Fruit fly (Drosophila melanogaster): Measurements from ENCODE around the gene CG13078.
A peak's percentile ranks its signal among the peaks of the same experiment; 100 is the strongest.

CG13078 gene

DNA sequence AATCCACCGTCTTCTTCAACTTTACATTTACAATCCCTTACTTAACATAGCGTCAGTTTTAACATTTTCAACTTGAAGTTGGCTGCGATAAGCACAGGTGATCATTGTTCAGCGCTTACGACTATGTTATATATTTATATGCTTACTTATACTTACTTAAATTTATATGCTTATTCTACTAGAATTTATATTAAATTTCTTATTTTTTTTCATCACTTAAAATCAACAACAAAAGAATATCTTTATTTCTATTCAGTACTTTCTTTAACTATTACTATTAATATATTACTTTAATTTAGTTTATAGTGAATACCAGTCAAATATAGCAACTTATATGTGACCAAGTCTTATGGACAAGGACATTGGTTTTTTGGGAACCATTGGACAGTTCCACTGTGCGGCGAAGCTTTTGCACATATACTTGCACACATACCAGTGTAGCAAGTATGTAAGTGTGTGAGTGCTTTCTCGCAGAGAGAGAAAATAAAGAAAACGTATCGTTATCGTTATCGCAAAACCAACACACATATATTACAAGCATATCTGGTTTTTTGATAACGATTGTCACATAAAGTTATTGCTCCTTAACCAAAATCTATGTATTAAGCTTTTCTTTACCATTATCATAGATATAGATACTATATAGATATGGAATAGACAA is 46.4 kb upstream of the CG13078 start, which contains the start of gene Hasp (continued):
- TF ChIP-seq cato (GFP tag; optimal IDR thresholded peaks at IDR 0.05; ENCODE audit: borderline replicate concordance) (no peak), HLHmδ (GFP tag; optimal IDR thresholded peaks at IDR 0.05) (no peak), Fer2 (tag; optimal IDR thresholded peaks at IDR 0.05) (no peak), klu (GFP tag; IDR thresholded peaks at IDR 0.05) (no peak), gt (GFP tag; IDR thresholded peaks at IDR 0.05) (no peak), CrebB (tag; optimal IDR thresholded peaks at IDR 0.05) (no peak), fu2 (GFP tag; optimal IDR thresholded peaks at IDR 0.05) (no peak), dmrt11E (tag; optimal IDR thresholded peaks at IDR 0.05) (no peak), otp (GFP tag; IDR thresholded peaks at IDR 0.05) (no peak), Atf6 (GFP tag; IDR thresholded peaks at IDR 0.05) (no peak; the same call in 1 of the 2 replicates), fd102C (GFP tag; optimal IDR thresholded peaks at IDR 0.05) (no peak), CG12391 (tag; optimal IDR thresholded peaks at IDR 0.05) (peak; percentile 68), CG13624 (GFP tag; optimal IDR thresholded peaks at IDR 0.05) (peak; percentile 35), Rx (GFP tag; IDR thresholded peaks at IDR 0.05) (no peak), salm (tag; optimal IDR thresholded peaks at IDR 0.05) (no peak), Meics (GFP tag; optimal IDR thresholded peaks at IDR 0.05) (peak; percentile 67), CG14710 (tag; optimal IDR thresholded peaks at IDR 0.05) (peak; percentile 46), eyg (GFP tag; optimal IDR thresholded peaks at IDR 0.05) (no peak), CG15269 (tag; optimal IDR thresholded peaks at IDR 0.05) (no peak), Gug (GFP tag; IDR thresholded peaks at IDR 0.05) (peak; percentile 45; the same call in 2 of the 4 replicates), CG11085 (GFP tag; IDR thresholded peaks at IDR 0.05) (no peak), ken (GFP tag; IDR thresholded peaks at IDR 0.05) (peak; percentile 21; the same call in 1 of the 3 replicates), CG9876 (GFP tag; optimal IDR thresholded peaks at IDR 0.05) (no peak), bigmax (GFP tag; optimal IDR thresholded peaks at IDR 0.05) (no peak), Camta (GFP tag; optimal IDR thresholded peaks at IDR 0.05) (no peak), CG30020 (tag; optimal IDR thresholded peaks at IDR 0.05) (peak; percentile 2), Side (GFP tag; optimal IDR thresholded peaks at IDR 0.05) (no peak), Fer3 (tag; optimal IDR thresholded peaks at IDR 0.05) (peak; percentile 56), dimm (GFP tag; IDR thresholded peaks at IDR 0.05) (no peak), scrt (GFP tag; optimal IDR thresholded peaks at IDR 0.05) (no peak), Pdp1 (GFP tag; optimal IDR thresholded peaks at IDR 0.05) (peak in 1 of 2 experiments; percentile 45), sim (GFP tag; IDR thresholded peaks at IDR 0.05) (no peak; the same call in 1 of the 2 replicates), croc (GFP tag; conservative IDR thresholded peaks at IDR 0.05) (no peak), CG18476 (GFP tag; optimal IDR thresholded peaks at IDR 0.05) (peak; percentile 42), CG11723 (GFP tag; optimal IDR thresholded peaks at IDR 0.05) (peak; percentile 13), Eip74EF (GFP tag; optimal IDR thresholded peaks at IDR 0.05) (peak in 1 of 2 experiments; percentile 67), Usf (GFP tag; optimal IDR thresholded peaks at IDR 0.05) (no peak), CG13775 (GFP tag; optimal IDR thresholded peaks at IDR 0.05) (peak; percentile 26), jumu (GFP tag; optimal IDR thresholded peaks at IDR 0.05) (no peak), CG43689 (GFP tag; IDR thresholded peaks at IDR 0.05) (no peak), chif (GFP tag; optimal IDR thresholded peaks at IDR 0.05) (no peak), inv (GFP tag; IDR thresholded peaks at IDR 0.05; ENCODE audit: partially characterized antibody) (peak; percentile 28; the same call in 1 of the 2 replicates), CG7271 (tag; optimal IDR thresholded peaks at IDR 0.05) (peak; percentile 35), insv (GFP tag; optimal IDR thresholded peaks at IDR 0.05) (no peak), so (GFP tag; IDR thresholded peaks at IDR 0.05) (0 out of 3 replicates have a peak, but pooled peaks have one; percentile 13), Adf1 (GFP tag; IDR thresholded peaks at IDR 0.05) (no peak), CG10959 (GFP tag; IDR thresholded peaks at IDR 0.05) (no peak), ind (GFP tag; optimal IDR thresholded peaks at IDR 0.05) (peak; percentile 62), CG1024 (GFP tag; IDR thresholded peaks at IDR 0.05) (peak; percentile 3; the same call in 1 of the 2 replicates), NC2β (GFP tag; optimal IDR thresholded peaks at IDR 0.05) (no peak)
